Fruit fly (Drosophila melanogaster) whole organism, prepupa: ENCODE measurements around the gene CG9040.

Experiments used
- Blimp-1 ChIP-seq: fragments of 200-800 bp; sonication (Bioruptor generic); optimal IDR thresholded peaks from 3 replicates; lab custom pipeline; 2017; ENCODE audit warnings: missing biosample characterization, missing genetic modification characterization, mild to moderate bottlenecking, moderate library complexity, missing genetic modification reagents
- CG10631 ChIP-seq: fragments of 200-800 bp; sonication (Bioruptor generic); optimal IDR thresholded peaks from 2 replicates; lab custom pipeline; 2016; ENCODE audit warnings: missing biosample characterization, missing genetic modification characterization
- CG10669 ChIP-seq: fragments of 200-800 bp; sonication (Bioruptor generic); optimal IDR thresholded peaks from 3 replicates; lab custom pipeline; 2018; ENCODE audit warnings: missing biosample characterization, mild to moderate bottlenecking, missing genetic modification characterization, moderate library complexity
- CG11294 ChIP-seq: fragments of 200-800 bp; sonication (Bioruptor generic); IDR thresholded peaks from 2 replicates; pipeline ENCODE4 v1.3.6; 2022; ENCODE audit warnings: missing biosample characterization, missing genetic modification characterization
- CG11902 ChIP-seq: fragments of 200-800 bp; sonication (Bioruptor generic); optimal IDR thresholded peaks from 3 replicates; lab custom pipeline; 2016; ENCODE audit warnings: missing biosample characterization, missing genetic modification characterization
- CG15336 ChIP-seq: fragments of 200-800 bp; sonication (Bioruptor generic); IDR thresholded peaks from 2 replicates; pipeline ENCODE4 v1.3.6; 2022; ENCODE audit warnings: missing biosample characterization, missing genetic modification characterization
- CG1621 ChIP-seq: fragments of 200-800 bp; sonication (Bioruptor generic); optimal IDR thresholded peaks from 3 replicates; lab custom pipeline; 2018; ENCODE audit warnings: missing biosample characterization, mild to moderate bottlenecking, missing genetic modification characterization
- CG16779 ChIP-seq: fragments of 200-800 bp; sonication (Bioruptor generic); optimal IDR thresholded peaks from 3 replicates; lab custom pipeline; 2017; ENCODE audit warnings: missing biosample characterization, mild to moderate bottlenecking, missing genetic modification characterization
- CG3032 ChIP-seq: fragments of 200-800 bp; optimal IDR thresholded peaks from 2 replicates; lab custom pipeline; 2019; ENCODE audit warnings: missing biosample characterization, mild to moderate bottlenecking, missing genetic modification characterization, moderate library complexity
- CG31627 ChIP-seq: fragments of 200-800 bp; sonication (Bioruptor generic); optimal IDR thresholded peaks from 3 replicates; lab custom pipeline; 2016; ENCODE audit warnings: missing biosample characterization, missing genetic modification characterization
- CG34406 ChIP-seq: fragments of 200-800 bp; sonication (Bioruptor generic); optimal IDR thresholded peaks from 3 replicates; lab custom pipeline; 2016; ENCODE audit warnings: missing biosample characterization, missing genetic modification characterization
- CG3919 ChIP-seq: fragments of 200-800 bp; sonication (Bioruptor generic); optimal IDR thresholded peaks from 3 replicates; lab custom pipeline; 2016; ENCODE audit warnings: missing biosample characterization, missing genetic modification characterization
- CG6163 ChIP-seq: fragments of 200-800 bp; sonication (Bioruptor generic); IDR thresholded peaks from 3 replicates; pipeline ENCODE4 v1.3.6; 2022; ENCODE audit warnings: missing biosample characterization, missing genetic modification characterization
- CG6808 ChIP-seq: fragments of 200-800 bp; sonication (Bioruptor generic); optimal IDR thresholded peaks from 3 replicates; lab custom pipeline; 2017; ENCODE audit warnings: missing biosample characterization, missing genetic modification characterization, mild to moderate bottlenecking, moderate library complexity, missing genetic modification reagents
- CG6854 ChIP-seq: fragments of 200-800 bp; sonication (Bioruptor generic); optimal IDR thresholded peaks from 2 replicates; lab custom pipeline; 2017; ENCODE audit warnings: missing biosample characterization, mild to moderate bottlenecking, missing genetic modification characterization
- CG8119 ChIP-seq: fragments of 200-800 bp; sonication (Bioruptor generic); IDR thresholded peaks from 3 replicates; pipeline ENCODE4 v1.3.6; 2022; ENCODE audit warnings: missing biosample characterization, missing genetic modification characterization
- CG8319 ChIP-seq: fragments of 200-800 bp; sonication (Bioruptor generic); optimal IDR thresholded peaks from 3 replicates; lab custom pipeline; 2016; ENCODE audit warnings: missing biosample characterization, missing genetic modification characterization
- CG8632 ChIP-seq: fragments of 200-800 bp; sonication (Bioruptor generic); optimal IDR thresholded peaks from 3 replicates; lab custom pipeline; 2016; ENCODE audit warnings: missing biosample characterization, missing genetic modification characterization
- CG9139 ChIP-seq: fragments of 200-800 bp; sonication (Bioruptor generic); optimal IDR thresholded peaks from 3 replicates; lab custom pipeline; 2017; ENCODE audit warnings: missing biosample characterization, mild to moderate bottlenecking, missing genetic modification characterization
- Eip78C ChIP-seq: fragments of 200-800 bp; sonication (Bioruptor generic); peaks from one replicate; lab custom pipeline; 2016; ENCODE audit warnings: missing biosample characterization, missing genetic modification characterization
- Eip93F ChIP-seq: fragments of 200-800 bp; sonication (Bioruptor generic); optimal IDR thresholded peaks from 2 replicates; lab custom pipeline; 2016; ENCODE audit warnings: missing biosample characterization, mild to moderate bottlenecking, missing genetic modification characterization
- Ets21C ChIP-seq: fragments of 200-800 bp; sonication (Bioruptor generic); optimal IDR thresholded peaks from 3 replicates; lab custom pipeline; 2016; ENCODE audit warnings: missing biosample characterization, missing genetic modification characterization
- Hr38 ChIP-seq: sonication (Bioruptor generic); optimal IDR thresholded peaks from 2 replicates; lab custom pipeline; 2016; ENCODE audit warnings: missing biosample characterization, missing genetic modification characterization
- Hr39 ChIP-seq: fragments of 200-800 bp; sonication (Bioruptor generic); optimal IDR thresholded peaks from 2 replicates; lab custom pipeline; 2016; ENCODE audit warnings: missing biosample characterization, missing genetic modification characterization
- Lpt ChIP-seq: fragments of 200-800 bp; sonication (Bioruptor generic); optimal IDR thresholded peaks from 3 replicates; lab custom pipeline; 2016; ENCODE audit warnings: missing biosample characterization, missing genetic modification characterization
- Met ChIP-seq: fragments of 200-800 bp; sonication (Bioruptor generic); optimal IDR thresholded peaks from 3 replicates; lab custom pipeline; 2016; ENCODE audit warnings: missing biosample characterization, missing genetic modification characterization
- OdsH ChIP-seq: fragments of 200-800 bp; sonication (Bioruptor generic); optimal IDR thresholded peaks from 3 replicates; lab custom pipeline; 2016; ENCODE audit warnings: missing biosample characterization, missing genetic modification characterization
- Sox102F ChIP-seq: fragments of 200-800 bp; sonication (Bioruptor generic); optimal IDR thresholded peaks from 2 replicates; lab custom pipeline; 2016; ENCODE audit warnings: missing biosample characterization, mild to moderate bottlenecking, missing genetic modification characterization
- Sox14 ChIP-seq: fragments of 200-800 bp; sonication (Bioruptor generic); optimal IDR thresholded peaks from 3 replicates; lab custom pipeline; 2016; ENCODE audit warnings: missing biosample characterization, missing genetic modification characterization
- Sox15 ChIP-seq: fragments of 200-800 bp; sonication (Bioruptor generic); optimal IDR thresholded peaks from 3 replicates; lab custom pipeline; 2016; ENCODE audit warnings: missing biosample characterization, missing genetic modification characterization
- acj6 ChIP-seq: fragments of 200-800 bp; sonication (Bioruptor generic); optimal IDR thresholded peaks from 3 replicates; lab custom pipeline; 2016; ENCODE audit warnings: missing biosample characterization, missing genetic modification characterization
- cyc ChIP-seq: fragments of 200-800 bp; sonication (Bioruptor generic); optimal IDR thresholded peaks from 3 replicates; lab custom pipeline; 2016; ENCODE audit warnings: missing biosample characterization, missing genetic modification characterization
- dac ChIP-seq: fragments of 200-800 bp; sonication (Bioruptor generic); optimal IDR thresholded peaks from 2 replicates; lab custom pipeline; 2017; ENCODE audit warnings: missing biosample characterization, mild to moderate bottlenecking, missing genetic modification characterization
- dsx ChIP-seq: fragments of 200-800 bp; optimal IDR thresholded peaks from 3 replicates; lab custom pipeline; 2019; ENCODE audit warnings: missing biosample characterization, mild to moderate bottlenecking, missing genetic modification characterization, moderate library complexity; ENCODE audit not compliant: poor library complexity, severe bottlenecking
- eg ChIP-seq: fragments of 200-800 bp; sonication (Bioruptor generic); IDR thresholded peaks from 3 replicates; pipeline ENCODE4 v1.3.6; 2022; ENCODE audit warnings: missing biosample characterization, missing genetic modification characterization
- esn ChIP-seq: fragments of 200-800 bp; sonication (Bioruptor generic); optimal IDR thresholded peaks from 2 replicates; lab custom pipeline; 2016; ENCODE audit warnings: missing biosample characterization, mild to moderate bottlenecking, missing genetic modification characterization, moderate library complexity
- fd59A ChIP-seq: fragments of 200-800 bp; sonication (Bioruptor generic); optimal IDR thresholded peaks from 2 replicates; lab custom pipeline; 2017; ENCODE audit warnings: missing biosample characterization, mild to moderate bottlenecking, missing genetic modification characterization, missing genetic modification reagents
- fd85E ChIP-seq: fragments of 200-800 bp; sonication (Bioruptor generic); optimal IDR thresholded peaks from 3 replicates; lab custom pipeline; 2016; ENCODE audit warnings: missing biosample characterization, missing genetic modification characterization
- fkh ChIP-seq: fragments of 200-800 bp; sonication (Bioruptor generic); optimal IDR thresholded peaks from 3 replicates; lab custom pipeline; 2017; ENCODE audit warnings: missing biosample characterization, mild to moderate bottlenecking, missing genetic modification characterization, moderate library complexity
- lz ChIP-seq: fragments of 200-800 bp; sonication (Bioruptor generic); optimal IDR thresholded peaks from 3 replicates; lab custom pipeline; 2016; ENCODE audit warnings: missing biosample characterization, missing genetic modification characterization
- net ChIP-seq: fragments of 200-800 bp; sonication (Bioruptor generic); optimal IDR thresholded peaks from 3 replicates; lab custom pipeline; 2016; ENCODE audit warnings: missing biosample characterization, missing genetic modification characterization
- pdm3 ChIP-seq: fragments of 200-800 bp; sonication (Bioruptor generic); optimal IDR thresholded peaks from 3 replicates; lab custom pipeline; 2016; ENCODE audit warnings: missing biosample characterization, missing genetic modification characterization
- salr ChIP-seq, 2 experiments: fragments of 200-800 bp; sonication (Bioruptor generic); optimal IDR thresholded peaks; 3 replicates each; lab custom pipeline; 2016 to 2018; ENCODE audit warnings: missing biosample characterization in 2 of 2, missing genetic modification characterization in 2 of 2, mild to moderate bottlenecking in 1 of 2
- spab ChIP-seq: fragments of 200-800 bp; sonication (Bioruptor generic); optimal IDR thresholded peaks from 2 replicates; lab custom pipeline; 2017; ENCODE audit warnings: missing biosample characterization, mild to moderate bottlenecking, missing genetic modification characterization, missing genetic modification reagents
- ss ChIP-seq, 2 experiments: fragments of 200-800 bp; sonication (Bioruptor generic); optimal IDR thresholded peaks; 2 replicates in 1 of 2; 3 replicates in 1 of 2; lab custom pipeline; 2017 to 2018; ENCODE audit warnings: mild to moderate bottlenecking in 2 of 2, missing biosample characterization in 2 of 2, missing genetic modification characterization in 2 of 2, moderate library complexity in 1 of 2
- svp ChIP-seq: fragments of 200-800 bp; sonication (Bioruptor generic); peaks from one replicate; lab custom pipeline; 2016; ENCODE audit warnings: missing biosample characterization, missing genetic modification characterization
- topi ChIP-seq: fragments of 200-800 bp; sonication (Bioruptor generic); optimal IDR thresholded peaks from 3 replicates; lab custom pipeline; 2016; ENCODE audit warnings: missing biosample characterization, missing genetic modification characterization
- vri ChIP-seq: fragments of 200-800 bp; sonication (Bioruptor generic); optimal IDR thresholded peaks from 3 replicates; lab custom pipeline; 2016; ENCODE audit warnings: missing biosample characterization, mild to moderate bottlenecking, missing genetic modification characterization

The CG9040 gene

DNA sequence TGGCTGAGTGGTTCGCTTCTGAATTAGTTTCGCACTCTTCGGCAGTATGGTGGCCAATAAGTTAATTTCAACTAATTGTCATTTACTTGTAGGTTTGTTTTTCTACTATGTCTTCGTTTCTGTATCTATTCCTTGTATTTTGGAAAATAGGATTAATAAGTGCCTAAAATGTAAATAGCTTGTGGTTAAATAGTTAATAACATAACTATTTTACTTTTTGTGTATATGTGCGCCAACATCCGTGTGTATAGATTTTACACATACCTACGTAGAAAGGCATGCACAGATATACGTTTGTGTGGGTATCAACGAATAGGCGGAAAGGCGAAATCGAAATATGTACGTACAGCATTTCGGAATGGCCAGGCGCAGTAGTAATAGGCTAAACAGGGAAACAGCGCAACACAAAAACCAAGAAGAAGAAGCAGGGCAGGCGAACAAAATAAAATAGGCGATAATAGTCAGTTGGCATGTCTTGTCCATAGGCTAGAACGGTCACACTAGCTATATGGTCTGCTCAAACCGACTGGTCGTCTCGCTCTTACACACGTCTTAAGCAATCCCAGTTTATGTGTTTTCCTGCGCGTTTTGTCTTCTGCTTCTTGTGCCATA is 15.0 kb downstream of the CG9040 start (continued):
- TF ChIP-seq OdsH (GFP tag; lab: Kevin White, UChicago), result no peak
- TF ChIP-seq CG8632, result no peak
- no peak for TF ChIP-seq CG9139
- no peak for TF ChIP-seq Hr39
- TF ChIP-seq acj6 (GFP tag; lab: Kevin White, UChicago), result no peak
- TF ChIP-seq CG3919 (GFP tag; lab: Kevin White, UChicago), result peak; percentile 5
- peak; percentile 33; the same call in 1 of the 2 replicates for TF ChIP-seq CG15336 (GFP tag; lab: Robert Waterston, UW)
- no peak for TF ChIP-seq pdm3 (GFP tag; lab: Kevin White, UChicago)

DNA sequence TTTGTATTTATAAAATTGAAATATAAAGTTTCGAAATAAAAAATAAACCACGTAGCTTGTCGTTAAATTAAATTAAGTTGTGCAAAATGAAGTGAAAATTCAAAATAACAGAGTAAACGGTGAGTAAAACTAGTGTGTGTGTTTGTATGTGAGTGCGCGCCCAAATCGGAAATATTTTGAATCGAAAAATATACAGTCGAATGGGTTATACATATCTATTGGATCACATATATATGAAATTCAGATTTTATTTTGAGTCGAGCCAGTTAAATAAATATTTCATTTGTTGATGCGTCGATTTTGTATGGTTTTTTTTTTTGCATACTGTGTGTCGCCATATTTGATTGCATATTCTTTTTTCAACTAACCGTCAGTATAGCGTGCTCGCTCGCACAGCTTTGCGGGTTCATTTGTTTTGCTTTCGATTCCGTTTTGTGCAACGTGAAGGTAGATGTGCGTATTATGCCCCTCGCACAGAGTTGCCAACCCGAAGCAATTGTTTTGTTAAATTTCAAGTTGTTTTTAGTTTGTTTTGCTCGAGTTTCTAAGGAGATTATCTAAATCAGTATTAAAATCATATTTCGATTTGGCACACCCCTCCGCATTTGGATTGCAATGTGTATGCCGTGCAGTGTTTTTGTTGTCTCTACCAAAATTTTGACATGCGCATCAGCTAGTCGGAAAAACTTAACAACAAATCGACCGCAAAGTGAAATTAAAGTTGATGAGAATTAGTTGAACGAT is 15.8 kb downstream of the CG9040 start:
- no peak for TF ChIP-seq Sox102F
- no peak for TF ChIP-seq cyc (GFP tag; lab: Kevin White, UChicago)
- TF ChIP-seq CG8319 (GFP tag; lab: Kevin White, UChicago), result no peak
- peak; percentile 37 for TF ChIP-seq CG10669
- no peak for TF ChIP-seq salr (GFP tag; optimal IDR thresholded peaks at IDR 0.05; lab: Kevin White, UChicago)
- TF ChIP-seq esn (GFP tag; lab: Kevin White, UChicago), result peak; percentile 52
- TF ChIP-seq Sox14 (GFP tag; lab: Kevin White, UChicago), result peak; percentile 47
- TF ChIP-seq pdm3 (GFP tag; lab: Kevin White, UChicago), result peak; percentile 15
- TF ChIP-seq Lpt, result no peak
- TF ChIP-seq CG3919 (GFP tag; lab: Kevin White, UChicago), result no peak
- TF ChIP-seq CG15336 (GFP tag; lab: Robert Waterston, UW), result no peak; the same call in 1 of the 2 replicates
- TF ChIP-seq Eip78C (GFP tag; lab: Kevin White, UChicago), result peak; percentile 55
- TF ChIP-seq Sox15 (GFP tag; lab: Kevin White, UChicago), result no peak
- TF ChIP-seq fkh (GFP tag; lab: Kevin White, UChicago), result peak; percentile 30
- TF ChIP-seq CG11902 (GFP tag; lab: Kevin White, UChicago), result no peak
- TF ChIP-seq CG3032 (tag; lab: Kevin White, UChicago), result peak; percentile 22
- no peak for TF ChIP-seq CG34406
- TF ChIP-seq CG6163 (GFP tag; lab: Robert Waterston, UW), result peak; percentile 75
- TF ChIP-seq CG16779, result peak; percentile 1
- TF ChIP-seq ss (GFP tag; optimal IDR thresholded peaks at IDR 0.05; lab: Kevin White, UChicago), result peak in 1 of 2 experiments; percentile 55
- no peak for TF ChIP-seq CG11294 (GFP tag; lab: Robert Waterston, UW)
- TF ChIP-seq CG8119 (GFP tag; lab: Robert Waterston, UW), result no peak
- TF ChIP-seq topi (GFP tag; lab: Kevin White, UChicago), result peak; percentile 16
- TF ChIP-seq svp (GFP tag; lab: Kevin White, UChicago), result no peak
- no peak for TF ChIP-seq acj6 (GFP tag; lab: Kevin White, UChicago)
- TF ChIP-seq CG6854 (GFP tag; lab: Kevin White, UChicago), result no peak
- TF ChIP-seq Met (GFP tag; lab: Kevin White, UChicago), result no peak
- no peak for TF ChIP-seq fd85E
- TF ChIP-seq spab, result peak; percentile 8
- no peak for TF ChIP-seq Blimp-1
- TF ChIP-seq fd59A (GFP tag; lab: Kevin White, UChicago), result no peak
- no peak for TF ChIP-seq Eip93F (GFP tag; lab: Kevin White, UChicago)
- no peak for TF ChIP-seq CG31627 (GFP tag; lab: Kevin White, UChicago)
- no peak for TF ChIP-seq Ets21C (GFP tag; lab: Kevin White, UChicago)
- peak; percentile 63; the same call in 2 of the 3 replicates for TF ChIP-seq eg (GFP tag; lab: Robert Waterston, UW)
- TF ChIP-seq CG6808 (GFP tag; lab: Kevin White, UChicago), result peak; percentile 36
- TF ChIP-seq lz (GFP tag; lab: Kevin White, UChicago), result peak; percentile 23
- peak; percentile 45 for TF ChIP-seq dac (GFP tag; lab: Kevin White, UChicago)
- peak; percentile 34 for TF ChIP-seq CG1621 (tag; lab: Kevin White, UChicago)
- TF ChIP-seq vri (GFP tag; lab: Kevin White, UChicago), result no peak
- no peak for TF ChIP-seq net (GFP tag; lab: Kevin White, UChicago)
- no peak for TF ChIP-seq Hr38 (GFP tag; lab: Kevin White, UChicago)
- TF ChIP-seq dsx (GFP tag; lab: Kevin White, UChicago), result no peak
- no peak for TF ChIP-seq CG10631 (GFP tag; lab: Kevin White, UChicago)
